Comparison of ENCODE assay signal across 5 fruit fly cellular contexts in the genomic region with DNA sequence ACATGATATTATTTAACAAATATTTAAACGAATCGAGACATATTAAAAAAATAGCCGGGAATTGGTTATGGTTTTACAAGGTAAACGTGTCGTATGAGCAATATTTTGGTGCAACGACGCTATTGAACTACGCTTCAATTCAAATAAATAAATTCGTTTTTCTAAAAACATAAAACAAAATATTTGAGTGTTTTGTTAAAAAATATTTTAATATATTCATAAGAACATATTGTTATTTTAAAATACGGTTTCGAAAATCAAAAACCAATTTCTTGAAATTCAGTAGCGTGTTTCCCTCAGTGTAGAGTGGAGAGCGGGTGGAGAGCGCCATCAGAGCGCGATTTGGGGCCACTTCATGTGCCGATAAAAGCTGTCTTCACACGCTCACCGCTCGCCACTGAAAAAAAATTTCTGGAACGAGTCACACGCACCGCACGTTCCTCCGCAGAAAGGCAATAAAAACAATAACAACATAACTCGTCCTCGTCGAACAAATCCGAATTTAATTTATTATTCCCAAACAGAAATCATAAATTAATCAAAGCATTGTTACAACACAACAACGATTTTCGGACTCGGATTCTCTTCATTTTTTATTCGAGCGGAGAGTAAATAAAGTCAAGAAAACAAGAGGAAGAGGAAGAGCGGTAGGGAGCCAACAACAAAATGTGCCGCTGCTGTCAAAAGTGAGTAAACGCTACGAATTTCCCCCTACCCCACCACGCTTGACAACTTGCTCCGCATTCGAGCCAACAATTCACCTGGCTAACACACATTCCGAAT.
A peak's percentile ranks its signal among the peaks of the same experiment; 100 is the strongest.
TF ChIP-seq lines count a peak whose summit lies in the region.

No protein-coding gene starts in this region.

- peak; percentile 52 for TF ChIP-seq CTCF in whole organism, embryonic (GFP tag; optimal IDR thresholded peaks at IDR 0.05; lab: Kevin White, UChicago)

TF ChIP-seq in whole organism, adult, 20 proteins besides CTCF, POLR2A, EP300 and RAD21 (continues in another document):
- TF ChIP-seq bab1 (GFP tag; optimal IDR thresholded peaks at IDR 0.05; lab: Kevin White, UChicago) = peak; percentile 83
- no peak for TF ChIP-seq cic (GFP tag; optimal IDR thresholded peaks at IDR 0.05; lab: Kevin White, UChicago)
- TF ChIP-seq toe (GFP tag; optimal IDR thresholded peaks at IDR 0.05; lab: Kevin White, UChicago) = peak; percentile 16
- TF ChIP-seq ovo (GFP tag; optimal IDR thresholded peaks at IDR 0.05; lab: Kevin White, UChicago) = peak; percentile 59
- no peak for TF ChIP-seq cnc (optimal IDR thresholded peaks at IDR 0.05; lab: Kevin White, UChicago)
- TF ChIP-seq CG14711 (tag; optimal IDR thresholded peaks at IDR 0.05; lab: Kevin White, UChicago) = peak; percentile 81
- TF ChIP-seq pad (GFP tag; optimal IDR thresholded peaks at IDR 0.05; lab: Kevin White, UChicago) = peak; percentile 71
- TF ChIP-seq CG5204 (GFP tag; optimal IDR thresholded peaks at IDR 0.05; lab: Kevin White, UChicago) = peak; percentile 61
- peak; percentile 71 for TF ChIP-seq CG12768 (GFP tag; optimal IDR thresholded peaks at IDR 0.05; lab: Kevin White, UChicago)
- peak; percentile 94 for TF ChIP-seq CG11617 (GFP tag; optimal IDR thresholded peaks at IDR 0.05; lab: Kevin White, UChicago)
- no peak for TF ChIP-seq Mnt (GFP tag; optimal IDR thresholded peaks at IDR 0.05; lab: Kevin White, UChicago)
- TF ChIP-seq Clk (GFP tag; optimal IDR thresholded peaks at IDR 0.05; lab: Kevin White, UChicago) = no peak
- peak; percentile 88 for TF ChIP-seq CG33017 (tag; optimal IDR thresholded peaks at IDR 0.05; lab: Kevin White, UChicago)
- TF ChIP-seq CG7101 (tag; optimal IDR thresholded peaks at IDR 0.05; lab: Kevin White, UChicago) = peak; percentile 87
- peak; percentile 89 for TF ChIP-seq CG7045 (GFP tag; optimal IDR thresholded peaks at IDR 0.05; lab: Kevin White, UChicago)
- TF ChIP-seq Crg-1 (GFP tag; optimal IDR thresholded peaks at IDR 0.05; lab: Kevin White, UChicago) = peak; percentile 40

TF ChIP-seq in whole organism, embryonic, 481 proteins besides CTCF, POLR2A, EP300 and RAD21 (continues in another document):
- no peak for TF ChIP-seq CG4282 (GFP tag; optimal IDR thresholded peaks at IDR 0.05; lab: Kevin White, UChicago)
- peak; percentile 84 for TF ChIP-seq CG10274 (GFP tag; optimal IDR thresholded peaks at IDR 0.05; lab: Kevin White, UChicago)
- peak; percentile 82 for TF ChIP-seq Six4 (GFP tag; optimal IDR thresholded peaks at IDR 0.05; lab: Kevin White, UChicago)
- TF ChIP-seq CG9797 (GFP tag; optimal IDR thresholded peaks at IDR 0.05; lab: Kevin White, UChicago) = peak; percentile 18
- TF ChIP-seq H15 (GFP tag; IDR thresholded peaks at IDR 0.05; lab: Robert Waterston, UW) = peak; percentile 70; the same call in 1 of the 3 replicates
- TF ChIP-seq dmrt11E (tag; optimal IDR thresholded peaks at IDR 0.05; lab: Kevin White, UChicago) = peak; percentile 92
- TF ChIP-seq Hmx (GFP tag; optimal IDR thresholded peaks at IDR 0.05; lab: Kevin White, UChicago) = no peak
- peak; percentile 71 for TF ChIP-seq slou (GFP tag; optimal IDR thresholded peaks at IDR 0.05; lab: Kevin White, UChicago)
- no peak for TF ChIP-seq Neu2 (GFP tag; optimal IDR thresholded peaks at IDR 0.05; lab: Kevin White, UChicago; ENCODE audit: borderline replicate concordance)
- peak; percentile 19 for TF ChIP-seq Ets97D (GFP tag; optimal IDR thresholded peaks at IDR 0.05; lab: Kevin White, UChicago)
- peak in 1 of 2 experiments; percentile 63 for TF ChIP-seq insv (GFP tag; optimal IDR thresholded peaks at IDR 0.05; lab: Kevin White, UChicago)
- peak; percentile 92 for TF ChIP-seq CG15601 (tag; optimal IDR thresholded peaks at IDR 0.05; lab: Kevin White, UChicago)
- TF ChIP-seq bcd (GFP tag; optimal IDR thresholded peaks at IDR 0.05; lab: Kevin White, UChicago) = peak; percentile 94
- peak; percentile 89 for TF ChIP-seq CG18599 (GFP tag; optimal IDR thresholded peaks at IDR 0.05; lab: Kevin White, UChicago)
- peak; percentile 62 for TF ChIP-seq H2.0 (GFP tag; IDR thresholded peaks at IDR 0.05; lab: Robert Waterston, UW)
- no peak for TF ChIP-seq chm (GFP tag; IDR thresholded peaks at IDR 0.05; lab: Robert Waterston, UW)

TF ChIP-seq in whole organism, prepupa, 60 proteins besides CTCF, POLR2A, EP300 and RAD21 (continues in another document):
- TF ChIP-seq vri (GFP tag; optimal IDR thresholded peaks at IDR 0.05; lab: Kevin White, UChicago) (peak; percentile 71), CG3919 (GFP tag; optimal IDR thresholded peaks at IDR 0.05; lab: Kevin White, UChicago) (peak; percentile 92), Ets96B (tag; optimal IDR thresholded peaks at IDR 0.05; lab: Kevin White, UChicago) (peak; percentile 89), CG6276 (GFP tag; optimal IDR thresholded peaks at IDR 0.05; lab: Kevin White, UChicago) (peak; percentile 94), dsx (GFP tag; optimal IDR thresholded peaks at IDR 0.05; lab: Kevin White, UChicago; ENCODE audit: poor library complexity, severe bottlenecking) (peak; percentile 84), salr (GFP tag; optimal IDR thresholded peaks at IDR 0.05; lab: Kevin White, UChicago) (peak; percentile 53 to 95), spab (GFP tag; optimal IDR thresholded peaks at IDR 0.05; lab: Kevin White, UChicago) (peak; percentile 91), net (GFP tag; optimal IDR thresholded peaks at IDR 0.05; lab: Kevin White, UChicago) (peak; percentile 86), Sox102F (GFP tag; optimal IDR thresholded peaks at IDR 0.05; lab: Kevin White, UChicago) (peak; percentile 83), CG11762 (GFP tag; optimal IDR thresholded peaks at IDR 0.05; lab: Kevin White, UChicago; ENCODE audit: insufficient read depth) (peak; percentile 87), CG34406 (GFP tag; optimal IDR thresholded peaks at IDR 0.05; lab: Kevin White, UChicago) (peak; percentile 93), CG32006 (GFP tag; optimal IDR thresholded peaks at IDR 0.05; lab: Kevin White, UChicago) (peak; percentile 97), CG6163 (GFP tag; IDR thresholded peaks at IDR 0.05; lab: Robert Waterston, UW) (peak; percentile 68), Sox14 (GFP tag; optimal IDR thresholded peaks at IDR 0.05; lab: Kevin White, UChicago) (peak; percentile 61), CG7368 (GFP tag; optimal IDR thresholded peaks at IDR 0.05; lab: Kevin White, UChicago) (peak; percentile 59), CG10631 (GFP tag; optimal IDR thresholded peaks at IDR 0.05; lab: Kevin White, UChicago) (peak; percentile 92)

TF ChIP-seq in whole organism, pupa, 21 proteins besides CTCF, POLR2A, EP300 and RAD21 (continues in another document):
- peak; percentile 96 for TF ChIP-seq CG14655 (GFP tag; optimal IDR thresholded peaks at IDR 0.05; lab: Kevin White, UChicago)
- peak; percentile 92 for TF ChIP-seq CG17806 (tag; optimal IDR thresholded peaks at IDR 0.05; lab: Kevin White, UChicago)
- TF ChIP-seq CG32121 (GFP tag; IDR thresholded peaks at IDR 0.05; lab: Robert Waterston, UW) = peak; percentile 61
- peak; percentile 90 for TF ChIP-seq Snoo (tag; optimal IDR thresholded peaks at IDR 0.05; lab: Kevin White, UChicago)
- TF ChIP-seq gl (tag; optimal IDR thresholded peaks at IDR 0.05; lab: Kevin White, UChicago) = peak; percentile 50
- TF ChIP-seq CG34367 (tag; optimal IDR thresholded peaks at IDR 0.05; lab: Kevin White, UChicago) = peak; percentile 83
- TF ChIP-seq Pif1B (GFP tag; optimal IDR thresholded peaks at IDR 0.05; lab: Kevin White, UChicago) = peak; percentile 85
- peak; percentile 69 for TF ChIP-seq CG13204 (GFP tag; optimal IDR thresholded peaks at IDR 0.05; lab: Kevin White, UChicago)
- TF ChIP-seq rn (GFP tag; IDR thresholded peaks at IDR 0.05; lab: Robert Waterston, UW) = peak; percentile 54; the same call in 1 of the 2 replicates
- TF ChIP-seq CG4496 (GFP tag; IDR thresholded peaks at IDR 0.05; lab: Robert Waterston, UW) = peak; percentile 72
- TF ChIP-seq CG8159 (tag; optimal IDR thresholded peaks at IDR 0.05; lab: Kevin White, UChicago) = peak; percentile 96
- peak; percentile 76 for TF ChIP-seq Pif1A (GFP tag; optimal IDR thresholded peaks at IDR 0.05; lab: Kevin White, UChicago)
- TF ChIP-seq fd96Ca (GFP tag; IDR thresholded peaks at IDR 0.05; lab: Robert Waterston, UW) = peak; percentile 64
- TF ChIP-seq EcR (GFP tag; optimal IDR thresholded peaks at IDR 0.05; lab: Kevin White, UChicago) = no peak
- TF ChIP-seq Ets98B (GFP tag; IDR thresholded peaks at IDR 0.05; lab: Robert Waterston, UW) = peak; percentile 71
- peak; percentile 94 for TF ChIP-seq D1 (tag; optimal IDR thresholded peaks at IDR 0.05; lab: Kevin White, UChicago)
- TF ChIP-seq CG9948 (tag; optimal IDR thresholded peaks at IDR 0.05; lab: Kevin White, UChicago) = peak; percentile 97
- peak; percentile 84 for TF ChIP-seq CG8301 (tag; optimal IDR thresholded peaks at IDR 0.05; lab: Kevin White, UChicago)

TF ChIP-seq in whole organism, wandering third instar larva, 38 proteins besides CTCF, POLR2A, EP300 and RAD21 (continues in another document):
- TF ChIP-seq fru (GFP tag; optimal IDR thresholded peaks at IDR 0.05; lab: Kevin White, UChicago) = peak; percentile 77
- peak; percentile 66 for TF ChIP-seq ey (GFP tag; optimal IDR thresholded peaks at IDR 0.05; lab: Kevin White, UChicago)
- peak; percentile 79 for TF ChIP-seq brk (GFP tag; optimal IDR thresholded peaks at IDR 0.05; lab: Kevin White, UChicago)
- TF ChIP-seq Hr78 (GFP tag; optimal IDR thresholded peaks at IDR 0.05; lab: Kevin White, UChicago) = no peak
- peak in 1 of 2 experiments; percentile 44 for TF ChIP-seq dl (GFP tag; optimal IDR thresholded peaks at IDR 0.05; lab: Kevin White, UChicago; ENCODE audit: insufficient read depth in 1 of 2, partially characterized antibody in 2 of 2)
- TF ChIP-seq tai (GFP tag; optimal IDR thresholded peaks at IDR 0.05; lab: Kevin White, UChicago) = peak; percentile 8
- TF ChIP-seq CrebA (GFP tag; optimal IDR thresholded peaks at IDR 0.05; lab: Kevin White, UChicago; ENCODE audit: borderline replicate concordance) = peak; percentile 23
- no peak for TF ChIP-seq GATAd (GFP tag; optimal IDR thresholded peaks at IDR 0.05; lab: Kevin White, UChicago)
- TF ChIP-seq Abd-B (GFP tag; optimal IDR thresholded peaks at IDR 0.05; lab: Kevin White, UChicago) = no peak
- TF ChIP-seq pan (optimal IDR thresholded peaks at IDR 0.05; lab: Kevin White, UChicago) = no peak
- TF ChIP-seq h (GFP tag; optimal IDR thresholded peaks at IDR 0.05; lab: Kevin White, UChicago) = peak; percentile 60
- TF ChIP-seq rgr (GFP tag; optimal IDR thresholded peaks at IDR 0.05; lab: Kevin White, UChicago) = peak; percentile 82
- TF ChIP-seq psq (GFP tag; optimal IDR thresholded peaks at IDR 0.05; lab: Kevin White, UChicago) = peak; percentile 84
- TF ChIP-seq Dfd (GFP tag; optimal IDR thresholded peaks at IDR 0.05; lab: Kevin White, UChicago) = peak; percentile 32
- TF ChIP-seq woc (GFP tag; optimal IDR thresholded peaks at IDR 0.05; lab: Kevin White, UChicago) = peak; percentile 64
- no peak for TF ChIP-seq N (GFP tag; optimal IDR thresholded peaks at IDR 0.05; lab: Kevin White, UChicago)
- peak; percentile 42 for TF ChIP-seq Hnf4 (GFP tag; optimal IDR thresholded peaks at IDR 0.05; lab: Kevin White, UChicago)
- peak; percentile 90 for TF ChIP-seq dmrt93B (GFP tag; optimal IDR thresholded peaks at IDR 0.05; lab: Kevin White, UChicago)
- peak; percentile 94 for TF ChIP-seq HLH106 (tag; optimal IDR thresholded peaks at IDR 0.05; lab: Kevin White, UChicago)
- no peak for TF ChIP-seq dsf (GFP tag; optimal IDR thresholded peaks at IDR 0.05; lab: Kevin White, UChicago; ENCODE audit: borderline replicate concordance)
